Fruit fly (Drosophila melanogaster) whole organism, embryonic: ENCODE results near the gene dlp.

Experiments used
- ATbp ChIP-seq: fragments of 200-800 bp; sonication (Bioruptor generic); optimal IDR thresholded peaks from 2 replicates; lab custom pipeline; 2017; ENCODE audit warnings: missing biosample characterization, mild to moderate bottlenecking, missing genetic modification characterization, missing genetic modification reagents
- Antp ChIP-seq: fragments of 200-800 bp; sonication (Bioruptor generic); optimal IDR thresholded peaks from 3 replicates; lab custom pipeline; 2016; ENCODE audit warnings: missing biosample characterization, missing genetic modification characterization
- B-H2 ChIP-seq: fragments of 200-800 bp; sonication (Bioruptor generic); optimal IDR thresholded peaks from 2 replicates; lab custom pipeline; 2018; ENCODE audit warnings: missing biosample characterization, mild to moderate bottlenecking, missing genetic modification characterization
- BtbVII ChIP-seq: fragments of 200-800 bp; sonication (Bioruptor generic); optimal IDR thresholded peaks from 3 replicates; lab custom pipeline; 2017; ENCODE audit warnings: missing biosample characterization, mild to moderate bottlenecking, missing genetic modification characterization
- CG1024 ChIP-seq: fragments of 200-800 bp; sonication (Bioruptor generic); IDR thresholded peaks from 2 replicates; pipeline ENCODE4 v1.3.6; 2022; ENCODE audit warnings: missing biosample characterization, missing genetic modification characterization
- CG11696 ChIP-seq: fragments of 200-800 bp; sonication (Bioruptor generic); IDR thresholded peaks from 2 replicates; pipeline ENCODE4 v1.3.6; 2022; ENCODE audit warnings: missing biosample characterization, missing genetic modification characterization
- CG12071 ChIP-seq: fragments of 200-800 bp; sonication (Bioruptor generic); optimal IDR thresholded peaks from 3 replicates; lab custom pipeline; 2018; ENCODE audit warnings: missing biosample characterization, mild to moderate bottlenecking, missing genetic modification characterization
- CG12391 ChIP-seq: fragments of 200-800 bp; sonication (Bioruptor generic); optimal IDR thresholded peaks from 3 replicates; lab custom pipeline; 2018; ENCODE audit warnings: missing biosample characterization, mild to moderate bottlenecking, missing genetic modification characterization, moderate library complexity
- CG12769 ChIP-seq: fragments of 200-800 bp; sonication (Bioruptor generic); optimal IDR thresholded peaks from 2 replicates; lab custom pipeline; 2019; ENCODE audit warnings: missing biosample characterization, mild to moderate bottlenecking, missing genetic modification characterization, moderate library complexity
- CG12942 ChIP-seq: fragments of 200-800 bp; sonication (Bioruptor generic); optimal IDR thresholded peaks from 3 replicates; lab custom pipeline; 2016; ENCODE audit warnings: missing biosample characterization, missing genetic modification characterization
- CG13296 ChIP-seq: fragments of 200-800 bp; sonication (Bioruptor generic); optimal IDR thresholded peaks from 3 replicates; lab custom pipeline; 2018; ENCODE audit warnings: missing biosample characterization, mild to moderate bottlenecking, missing genetic modification characterization
- CG13424 ChIP-seq: fragments of 200-800 bp; sonication (Bioruptor generic); optimal IDR thresholded peaks from 2 replicates; lab custom pipeline; 2019; ENCODE audit warnings: missing biosample characterization, mild to moderate bottlenecking, missing genetic modification characterization, moderate library complexity
- CG14014 ChIP-seq: fragments of 200-800 bp; sonication (Bioruptor generic); IDR thresholded peaks from 2 replicates; pipeline ENCODE4 v1.3.6; 2022; ENCODE audit warnings: missing biosample characterization, missing genetic modification characterization
- CG15479 ChIP-seq: fragments of 200-800 bp; sonication (Bioruptor generic); optimal IDR thresholded peaks from 3 replicates; lab custom pipeline; 2019; ENCODE audit warnings: missing biosample characterization, mild to moderate bottlenecking, missing genetic modification characterization, moderate library complexity
- CG16779 ChIP-seq: fragments of 200-800 bp; sonication (Bioruptor generic); IDR thresholded peaks from 2 replicates; pipeline ENCODE4 v1.3.6; 2022; ENCODE audit warnings: missing biosample characterization, missing genetic modification characterization
- CG1792 ChIP-seq: fragments of 200-800 bp; sonication (Bioruptor generic); optimal IDR thresholded peaks from 2 replicates; lab custom pipeline; 2016; ENCODE audit warnings: missing biosample characterization, missing genetic modification characterization
- CG3163 ChIP-seq: fragments of 200-800 bp; sonication (Bioruptor generic); optimal IDR thresholded peaks from 3 replicates; lab custom pipeline; 2016; ENCODE audit warnings: missing biosample characterization, missing genetic modification characterization
- CG4707 ChIP-seq: fragments of 200-800 bp; sonication (Bioruptor generic); optimal IDR thresholded peaks from 2 replicates; lab custom pipeline; 2018; ENCODE audit warnings: missing biosample characterization, mild to moderate bottlenecking, missing genetic modification characterization, moderate library complexity
- CG7928 ChIP-seq: fragments of 200-800 bp; sonication (Bioruptor generic); optimal IDR thresholded peaks from 2 replicates; lab custom pipeline; 2017; ENCODE audit warnings: missing biosample characterization, mild to moderate bottlenecking, missing genetic modification characterization
- CG8281 ChIP-seq: fragments of 200-800 bp; sonication (Bioruptor generic); optimal IDR thresholded peaks from 2 replicates; lab custom pipeline; 2018; ENCODE audit warnings: missing biosample characterization, mild to moderate bottlenecking, missing genetic modification characterization, moderate library complexity
- CG9437 ChIP-seq: fragments of 200-800 bp; sonication (Bioruptor generic); optimal IDR thresholded peaks from 2 replicates; lab custom pipeline; 2018; ENCODE audit warnings: missing biosample characterization, mild to moderate bottlenecking, missing genetic modification characterization
- D19A ChIP-seq: fragments of 200-800 bp; optimal IDR thresholded peaks from 3 replicates; lab custom pipeline; 2019; ENCODE audit warnings: missing biosample characterization, mild to moderate bottlenecking, missing genetic modification characterization, moderate library complexity
- Drgx ChIP-seq: fragments of 200-800 bp; sonication (Bioruptor generic); IDR thresholded peaks from 2 replicates; pipeline ENCODE4 v1.3.6; 2022; ENCODE audit warnings: missing biosample characterization, missing genetic modification characterization
- HLH4C ChIP-seq: fragments of 200-800 bp; sonication (Bioruptor generic); IDR thresholded peaks from 3 replicates; pipeline ENCODE4 v1.3.6; 2022; ENCODE audit warnings: missing biosample characterization, missing genetic modification characterization; ENCODE audit not compliant: partially characterized antibody
- Jarid2 ChIP-seq: fragments of 200-800 bp; sonication (Bioruptor generic); optimal IDR thresholded peaks from 3 replicates; lab custom pipeline; 2017; ENCODE audit warnings: mild to moderate bottlenecking, missing biosample characterization, missing genetic modification reagents, missing genetic modification characterization
- Lpt ChIP-seq: fragments of >200 bp; optimal IDR thresholded peaks from 2 replicates; lab custom pipeline; 2018; ENCODE audit warnings: missing biosample characterization, missing genetic modification characterization
- Rx ChIP-seq: fragments of 200-800 bp; sonication (Bioruptor generic); IDR thresholded peaks from 2 replicates; pipeline ENCODE4 v1.3.6; 2022; ENCODE audit warnings: missing biosample characterization, missing genetic modification characterization
- Spps ChIP-seq: fragments of 200-800 bp; sonication (Bioruptor generic); optimal IDR thresholded peaks from 2 replicates; lab custom pipeline; 2018; ENCODE audit warnings: missing biosample characterization, mild to moderate bottlenecking, missing genetic modification characterization
- Tbp ChIP-seq: fragments of >200 bp; optimal IDR thresholded peaks from 2 replicates; lab custom pipeline; 2018; ENCODE audit warnings: missing biosample characterization, missing genetic modification characterization
- Xbp1 ChIP-seq: fragments of 200-800 bp; sonication (Bioruptor generic); optimal IDR thresholded peaks from 3 replicates; lab custom pipeline; 2016; ENCODE audit warnings: missing biosample characterization, mild to moderate bottlenecking, missing genetic modification characterization
- YL-1 ChIP-seq: fragments of 200-800 bp; sonication (Bioruptor generic); optimal IDR thresholded peaks from 3 replicates; lab custom pipeline; 2017; ENCODE audit warnings: missing biosample characterization, mild to moderate bottlenecking, missing genetic modification characterization
- ato ChIP-seq: fragments of 200-800 bp; sonication (Bioruptor generic); IDR thresholded peaks from 2 replicates; pipeline ENCODE4 v1.3.6; 2022; ENCODE audit warnings: missing biosample characterization, missing genetic modification characterization; ENCODE audit not compliant: partially characterized antibody
- bcd ChIP-seq: fragments of 200-800 bp; sonication (Bioruptor generic); optimal IDR thresholded peaks from 2 replicates; lab custom pipeline; 2017; ENCODE audit warnings: missing biosample characterization, mild to moderate bottlenecking, missing genetic modification characterization
- caup ChIP-seq: fragments of 200-800 bp; sonication (Bioruptor generic); optimal IDR thresholded peaks from 3 replicates; lab custom pipeline; 2017; ENCODE audit warnings: missing biosample characterization, mild to moderate bottlenecking, missing genetic modification characterization, moderate library complexity; ENCODE audit not compliant: severe bottlenecking
- dpn ChIP-seq, 2 experiments: fragments of 200-800 bp; sonication (Bioruptor generic); optimal IDR thresholded peaks; 3 replicates each; lab custom pipeline; 2016; ENCODE audit warnings: missing biosample characterization in 2 of 2, missing genetic modification characterization in 2 of 2
- exex ChIP-seq: fragments of 200-800 bp; sonication (Bioruptor generic); optimal IDR thresholded peaks from 4 replicates; lab custom pipeline; 2018; ENCODE audit warnings: missing biosample characterization, mild to moderate bottlenecking, missing genetic modification characterization, moderate library complexity
- gem ChIP-seq: fragments of 200-800 bp; sonication (Bioruptor generic); optimal IDR thresholded peaks from 2 replicates; lab custom pipeline; 2019; ENCODE audit warnings: missing biosample characterization, mild to moderate bottlenecking, missing genetic modification characterization, moderate library complexity
- hbn ChIP-seq: fragments of 200-800 bp; sonication (Bioruptor generic); IDR thresholded peaks from 2 replicates; pipeline ENCODE4 v1.3.6; 2022; ENCODE audit warnings: missing biosample characterization, missing genetic modification characterization; ENCODE audit not compliant: partially characterized antibody
- ken ChIP-seq: fragments of 200-800 bp; sonication (Bioruptor generic); IDR thresholded peaks from 3 replicates; pipeline ENCODE4 v1.3.6; 2022; ENCODE audit warnings: missing biosample characterization, missing genetic modification characterization
- klu ChIP-seq: fragments of 200-800 bp; sonication (Bioruptor generic); IDR thresholded peaks from 2 replicates; pipeline ENCODE4 v1.3.6; 2022; ENCODE audit warnings: missing biosample characterization, missing genetic modification characterization
- lbe ChIP-seq: fragments of 200-800 bp; sonication (Bioruptor generic); optimal IDR thresholded peaks from 2 replicates; lab custom pipeline; 2016; ENCODE audit warnings: missing biosample characterization, mild to moderate bottlenecking, missing genetic modification characterization
- luna ChIP-seq: fragments of 200-800 bp; sonication (Bioruptor generic); optimal IDR thresholded peaks from 2 replicates; lab custom pipeline; 2016; ENCODE audit warnings: missing biosample characterization, missing genetic modification characterization
- maf-S ChIP-seq: fragments of 200-800 bp; sonication (Bioruptor generic); optimal IDR thresholded peaks from 2 replicates; lab custom pipeline; 2016; ENCODE audit warnings: missing biosample characterization, missing genetic modification characterization
- mld ChIP-seq: fragments of 200-800 bp; sonication (Bioruptor generic); IDR thresholded peaks from 3 replicates; pipeline ENCODE4 v1.3.6; 2022; ENCODE audit warnings: missing biosample characterization, missing genetic modification characterization; ENCODE audit not compliant: partially characterized antibody
- nmo ChIP-seq: fragments of 200-800 bp; sonication (Bioruptor generic); optimal IDR thresholded peaks from 2 replicates; lab custom pipeline; 2018; ENCODE audit warnings: missing biosample characterization, mild to moderate bottlenecking, missing genetic modification characterization, moderate library complexity
- org-1 ChIP-seq: fragments of 200-800 bp; sonication (Bioruptor generic); optimal IDR thresholded peaks from 2 replicates; lab custom pipeline; 2017; ENCODE audit warnings: missing biosample characterization, missing genetic modification characterization
- pzg ChIP-seq: fragments of 200-800 bp; sonication (Bioruptor generic); optimal IDR thresholded peaks from 3 replicates; lab custom pipeline; 2018; ENCODE audit warnings: missing biosample characterization, mild to moderate bottlenecking, missing genetic modification characterization, moderate library complexity
- repo ChIP-seq: fragments of 200-800 bp; sonication (Bioruptor generic); optimal IDR thresholded peaks from 2 replicates; lab custom pipeline; 2016; ENCODE audit warnings: missing biosample characterization, missing genetic modification characterization
- scrt ChIP-seq: fragments of 200-800 bp; sonication (Bioruptor generic); optimal IDR thresholded peaks from 2 replicates; lab custom pipeline; 2018; ENCODE audit warnings: missing biosample characterization, mild to moderate bottlenecking, missing genetic modification characterization, moderate library complexity
- sisA ChIP-seq: fragments of 200-800 bp; sonication (Bioruptor generic); IDR thresholded peaks from 2 replicates; pipeline ENCODE4 v1.3.6; 2022; ENCODE audit warnings: missing biosample characterization, missing genetic modification characterization
- trem ChIP-seq: fragments of 200-800 bp; optimal IDR thresholded peaks from 3 replicates; lab custom pipeline; 2019; ENCODE audit warnings: missing biosample characterization, mild to moderate bottlenecking, missing genetic modification characterization, moderate library complexity

dlp gene

DNA sequence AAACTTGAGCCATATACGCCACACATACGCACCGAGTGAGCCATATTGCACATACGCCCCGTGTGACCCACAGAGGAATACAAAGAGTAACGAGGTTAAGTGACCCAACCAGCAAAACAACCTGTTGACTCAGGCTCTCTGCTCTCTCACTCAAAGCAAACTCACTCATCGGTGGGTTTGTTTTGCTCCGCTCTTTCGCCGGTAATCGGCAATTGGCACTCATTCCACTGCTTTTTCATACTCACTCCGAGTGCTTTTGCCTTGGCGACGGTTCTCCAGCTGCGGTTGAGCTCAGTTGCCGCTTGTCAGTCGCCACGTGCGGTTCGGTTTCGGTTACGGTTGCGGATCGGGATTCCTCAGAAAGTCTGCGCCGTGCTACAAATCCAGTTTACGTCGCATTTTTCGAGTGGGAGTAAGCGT is 74.1 kb downstream of the dlp start (continued):
- peak; percentile 42 for TF ChIP-seq CG9437
- TF ChIP-seq gem = peak; percentile 65
- no peak for TF ChIP-seq CG14014 (GFP tag; lab: Robert Waterston, UW)
- TF ChIP-seq CG15479 = no peak
- TF ChIP-seq BtbVII = peak; percentile 21
- no peak for TF ChIP-seq CG12071 (GFP tag; lab: Kevin White, UChicago)
- TF ChIP-seq CG12391 (tag; lab: Kevin White, UChicago) = no peak
- TF ChIP-seq CG12942 = no peak
- TF ChIP-seq Tbp (GFP tag; lab: Kevin White, UChicago) = no peak
- no peak for TF ChIP-seq org-1 (GFP tag; lab: Kevin White, UChicago)
- no peak for TF ChIP-seq CG1024
- TF ChIP-seq mld (GFP tag; lab: Robert Waterston, UW) = no peak; the same call in 2 of the 3 replicates
- TF ChIP-seq CG3163 (GFP tag; lab: Kevin White, UChicago) = peak; percentile 12
- peak; percentile 58; the same call in 1 of the 2 replicates for TF ChIP-seq CG16779 (GFP tag; lab: Robert Waterston, UW)
- peak; percentile 97 for TF ChIP-seq scrt (GFP tag; lab: Kevin White, UChicago)
- no peak for TF ChIP-seq Drgx (GFP tag; lab: Robert Waterston, UW)
- TF ChIP-seq caup = no peak
- no peak for TF ChIP-seq Antp
- TF ChIP-seq luna = no peak
- TF ChIP-seq CG13424 (tag; lab: Kevin White, UChicago) = no peak
- TF ChIP-seq D19A (tag; lab: Kevin White, UChicago) = no peak
- peak; percentile 95 for TF ChIP-seq Jarid2 (GFP tag; lab: Kevin White, UChicago)
- TF ChIP-seq CG11696 = no peak
- no peak for TF ChIP-seq CG4707 (GFP tag; lab: Kevin White, UChicago)
- no peak for TF ChIP-seq nmo (GFP tag; lab: Kevin White, UChicago)
- TF ChIP-seq Spps (tag; lab: Kevin White, UChicago) = no peak
- no peak for TF ChIP-seq YL-1
- TF ChIP-seq Rx = no peak
- TF ChIP-seq ken (GFP tag; lab: Robert Waterston, UW) = no peak
- TF ChIP-seq pzg (GFP tag; lab: Kevin White, UChicago) = no peak
- no peak for TF ChIP-seq hbn (GFP tag; lab: Robert Waterston, UW)
- no peak for TF ChIP-seq Lpt
- TF ChIP-seq bcd (GFP tag; lab: Kevin White, UChicago) = no peak
- TF ChIP-seq maf-S (GFP tag; lab: Kevin White, UChicago) = no peak
- TF ChIP-seq Xbp1 (GFP tag; lab: Kevin White, UChicago) = no peak
- TF ChIP-seq repo = no peak
- TF ChIP-seq HLH4C (GFP tag; lab: Robert Waterston, UW) = no peak
- peak; percentile 16 for TF ChIP-seq ATbp
- no peak for TF ChIP-seq trem (tag; lab: Kevin White, UChicago)
- peak; percentile 11 for TF ChIP-seq B-H2 (GFP tag; lab: Kevin White, UChicago)
- TF ChIP-seq lbe (GFP tag; lab: Kevin White, UChicago) = no peak
- no peak for TF ChIP-seq CG8281 (tag; lab: Kevin White, UChicago)
- TF ChIP-seq ato (GFP tag; lab: Robert Waterston, UW) = peak; percentile 65; the same call in 1 of the 2 replicates
- TF ChIP-seq klu (GFP tag; lab: Robert Waterston, UW) = no peak
- TF ChIP-seq CG13296 (GFP tag; lab: Kevin White, UChicago) = peak; percentile 54
- TF ChIP-seq CG1792 (GFP tag; lab: Kevin White, UChicago) = peak; percentile 1
- TF ChIP-seq dpn (GFP tag; optimal IDR thresholded peaks at IDR 0.05; lab: Kevin White, UChicago) = peak in 1 of 2 experiments; percentile 2
- TF ChIP-seq CG12769 = peak; percentile 69
- TF ChIP-seq CG7928 = no peak
- no peak for TF ChIP-seq sisA (GFP tag; lab: Robert Waterston, UW)
- TF ChIP-seq exex = peak; percentile 28
